Worm (Caenorhabditis elegans) whole organism, young adult: ENCODE results near the gene syx-4.

ENCODE experiments used
- B0019.2 ChIP-seq: fragments of 200-800 bp; sonication (Bioruptor generic); conservative IDR thresholded peaks from 2 replicates; pipeline ENCODE4 v1.3.6; 2022; ENCODE audit warnings: missing genetic modification reagents, missing genetic modification characterization, missing compliant biosample characterization
- B0035.1 ChIP-seq: sonication (generic microtip); optimal IDR thresholded peaks from 2 replicates; lab custom pipeline; 2016; ENCODE audit warnings: missing genetic modification characterization, mild to moderate bottlenecking, missing compliant biosample characterization, missing genotype, missing genetic modification reagents
- B0336.3 ChIP-seq: fragments of 200-800 bp; sonication (Bioruptor generic); IDR thresholded peaks from 2 replicates; pipeline ENCODE4 v1.3.6; 2022; ENCODE audit warnings: missing genetic modification characterization, missing compliant biosample characterization
- F22D6.2 ChIP-seq: sonication (generic microtip); optimal IDR thresholded peaks from 2 replicates; lab custom pipeline; 2016; ENCODE audit warnings: mild to moderate bottlenecking, missing genetic modification characterization, missing compliant biosample characterization
- F23B12.7 ChIP-seq: sonication (generic microtip); optimal IDR thresholded peaks from 2 replicates; lab custom pipeline; 2017; ENCODE audit warnings: missing genetic modification characterization, mild to moderate bottlenecking, missing compliant biosample characterization, antibody characterized with exemption, moderate library complexity; ENCODE audit not compliant: insufficient read depth
- F49E8.2 ChIP-seq: sonication (generic microtip); optimal IDR thresholded peaks from 3 replicates; lab custom pipeline; 2017; ENCODE audit warnings: missing genetic modification characterization, mild to moderate bottlenecking, missing compliant biosample characterization, antibody characterized with exemption, moderate library complexity; ENCODE audit not compliant: insufficient read depth
- F55B11.4 ChIP-seq: sonication (generic microtip); optimal IDR thresholded peaks from 2 replicates; lab custom pipeline; 2016; ENCODE audit warnings: missing compliant biosample characterization, missing genetic modification characterization, borderline replicate concordance; ENCODE audit not compliant: insufficient read depth
- K12H6.12 ChIP-seq: fragments of 200-800 bp; sonication (Bioruptor generic); optimal IDR thresholded peaks from 2 replicates; lab custom pipeline; 2018; ENCODE audit warnings: mild to moderate bottlenecking, missing genetic modification characterization, missing compliant biosample characterization
- T07F8.4 ChIP-seq: sonication (generic microtip); optimal IDR thresholded peaks from 2 replicates; lab custom pipeline; 2016; ENCODE audit warnings: mild to moderate bottlenecking, missing genetic modification characterization, moderate library complexity, missing compliant biosample characterization
- Y53G8AR.9 ChIP-seq: fragments of 200-800 bp; sonication (Bioruptor generic); conservative IDR thresholded peaks from 2 replicates; pipeline ENCODE4 v1.3.6; 2022; ENCODE audit warnings: missing genetic modification reagents, missing genetic modification characterization, missing compliant biosample characterization
- Y56A3A.18 ChIP-seq: fragments of 200-800 bp; sonication (Bioruptor generic); IDR thresholded peaks from 2 replicates; pipeline ENCODE4 v1.3.6; 2022; ENCODE audit warnings: missing genetic modification reagents, missing genetic modification characterization, missing compliant biosample characterization
- Y67H2A.10 ChIP-seq: fragments of 200-800 bp; sonication (Bioruptor generic); conservative IDR thresholded peaks from 2 replicates; pipeline ENCODE4 v1.3.6; 2022; ENCODE audit warnings: missing genetic modification reagents, missing genetic modification characterization, missing compliant biosample characterization
- aptf-2 ChIP-seq: fragments of 200-800 bp; sonication (Bioruptor generic); conservative IDR thresholded peaks from 2 replicates; pipeline ENCODE4 v1.3.6; 2022; ENCODE audit warnings: missing genetic modification reagents, missing genetic modification characterization, missing compliant biosample characterization
- athp-1 ChIP-seq: sonication (generic microtip); optimal IDR thresholded peaks from 2 replicates; lab custom pipeline; 2017; ENCODE audit warnings: mild to moderate bottlenecking, missing genetic modification characterization, missing compliant biosample characterization
- attf-3 ChIP-seq: fragments of 200-800 bp; sonication (Bioruptor generic); conservative IDR thresholded peaks from 2 replicates; pipeline ENCODE4 v1.3.6; 2022; ENCODE audit warnings: missing genetic modification reagents, missing genetic modification characterization, missing compliant biosample characterization
- attf-5 ChIP-seq: fragments of 200-800 bp; sonication (Bioruptor generic); optimal IDR thresholded peaks from 2 replicates; lab custom pipeline; 2018; ENCODE audit warnings: mild to moderate bottlenecking, missing genetic modification characterization, missing compliant biosample characterization
- attf-6 ChIP-seq: fragments of 200-800 bp; sonication (Bioruptor generic); IDR thresholded peaks from 2 replicates; pipeline ENCODE4 v1.3.6; 2022; ENCODE audit warnings: missing genetic modification reagents, missing genetic modification characterization, missing compliant biosample characterization
- cebp-1 ChIP-seq, 2 experiments: fragments of 200-800 bp in 1 of 2; sonication (Bioruptor generic) in 1 of 2; sonication (generic microtip) in 1 of 2; IDR thresholded peaks in 1 of 2; optimal IDR thresholded peaks in 1 of 2; 2 replicates each; pipeline versions ENCODE4 v1.3.6 to Lab custom; 2017 to 2022; ENCODE audit warnings: missing compliant biosample characterization in 2 of 2, missing genetic modification characterization in 2 of 2, mild to moderate bottlenecking in 1 of 2, missing genetic modification reagents in 1 of 2, moderate library complexity in 1 of 2
- ceh-100 ChIP-seq: fragments of 200-800 bp; sonication (Bioruptor generic); IDR thresholded peaks from 2 replicates; pipeline ENCODE4 v1.3.6; 2022; ENCODE audit warnings: missing genetic modification reagents, missing genetic modification characterization, missing compliant biosample characterization
- ceh-27 ChIP-seq: fragments of 200-800 bp; sonication (Bioruptor generic); optimal IDR thresholded peaks from 2 replicates; lab custom pipeline; 2018; ENCODE audit warnings: mild to moderate bottlenecking, missing genetic modification characterization, moderate library complexity, missing compliant biosample characterization
- ceh-58 ChIP-seq: fragments of 200-800 bp; sonication (Bioruptor generic); IDR thresholded peaks from 2 replicates; pipeline ENCODE4 v1.3.6; 2022; ENCODE audit warnings: missing genetic modification characterization, missing compliant biosample characterization
- ceh-79 ChIP-seq: sonication (generic microtip); optimal IDR thresholded peaks from 2 replicates; lab custom pipeline; 2017; ENCODE audit warnings: mild to moderate bottlenecking, missing genetic modification characterization, missing compliant biosample characterization
- ceh-91 ChIP-seq: fragments of 200-800 bp; sonication (Bioruptor generic); IDR thresholded peaks from 2 replicates; pipeline ENCODE4 v1.3.6; 2022; ENCODE audit warnings: missing genetic modification reagents, missing genetic modification characterization, missing compliant biosample characterization
- dox-1 ChIP-seq: fragments of 200-800 bp; sonication (Bioruptor generic); IDR thresholded peaks from 2 replicates; pipeline ENCODE4 v1.3.6; 2022; ENCODE audit warnings: missing genetic modification reagents, missing genetic modification characterization, missing compliant biosample characterization
- efl-1 ChIP-seq: fragments of 150-350 bp; optimal IDR thresholded peaks from 2 replicates; lab custom pipeline; 2014; ENCODE audit warnings: missing biosample characterization, missing genetic modification reagents, missing genetic modification characterization
- egl-44 ChIP-seq: fragments of 200-800 bp; sonication (Bioruptor generic); IDR thresholded peaks from 2 replicates; pipeline ENCODE4 v1.3.6; 2022; ENCODE audit warnings: missing genetic modification reagents, missing genetic modification characterization, missing compliant biosample characterization
- egrh-3 ChIP-seq: fragments of 200-800 bp; sonication (Bioruptor generic); IDR thresholded peaks from 2 replicates; pipeline ENCODE4 v1.3.6; 2022; ENCODE audit warnings: missing genetic modification reagents, missing genetic modification characterization, missing compliant biosample characterization
- ekl-4 ChIP-seq: fragments of 200-800 bp; sonication (Bioruptor generic); IDR thresholded peaks from 2 replicates; pipeline ENCODE4 v1.3.6; 2022; ENCODE audit warnings: missing genetic modification reagents, missing genetic modification characterization, missing compliant biosample characterization
- ets-4 ChIP-seq: fragments of 200-800 bp; sonication (Bioruptor generic); optimal IDR thresholded peaks from 2 replicates; lab custom pipeline; 2018; ENCODE audit warnings: mild to moderate bottlenecking, missing genetic modification characterization, missing compliant biosample characterization
- fkh-3 ChIP-seq: sonication (generic microtip); optimal IDR thresholded peaks from 2 replicates; lab custom pipeline; 2016; ENCODE audit warnings: mild to moderate bottlenecking, missing genetic modification characterization, missing compliant biosample characterization
- hlh-12 ChIP-seq: sonication (generic microtip); optimal IDR thresholded peaks from 2 replicates; lab custom pipeline; 2016; ENCODE audit warnings: missing genetic modification characterization, missing compliant biosample characterization
- hlh-26 ChIP-seq: fragments of 200-800 bp; sonication (Bioruptor generic); conservative IDR thresholded peaks from 2 replicates; pipeline ENCODE4 v1.3.6; 2022; ENCODE audit warnings: missing genetic modification reagents, missing genetic modification characterization, missing compliant biosample characterization
- hrde-1 ChIP-seq: sonication (generic microtip); optimal IDR thresholded peaks from 2 replicates; lab custom pipeline; 2016; ENCODE audit warnings: missing genetic modification characterization, mild to moderate bottlenecking, missing compliant biosample characterization, moderate library complexity, missing genotype, missing genetic modification reagents, borderline replicate concordance
- lin-26 ChIP-seq: fragments of 200-800 bp; sonication (Bioruptor generic); IDR thresholded peaks from 2 replicates; pipeline ENCODE4 v1.3.6; 2022; ENCODE audit warnings: missing genetic modification reagents, missing genetic modification characterization, missing compliant biosample characterization
- lin-35 ChIP-seq, 3 experiments: fragments of 150-350 bp in 2 of 3; sonication (generic microtip) in 1 of 3; optimal IDR thresholded peaks; 2 replicates each; lab custom pipeline; 2014 to 2018; ENCODE audit warnings: missing biosample characterization in 3 of 3, missing genetic modification characterization in 3 of 3, missing genetic modification reagents in 3 of 3
- lir-1 ChIP-seq: fragments of 200-800 bp; sonication (Bioruptor generic); conservative IDR thresholded peaks from 2 replicates; pipeline ENCODE4 v1.3.6; 2022; ENCODE audit warnings: missing genetic modification reagents, missing genetic modification characterization, missing compliant biosample characterization
- lsl-1 ChIP-seq: fragments of 200-800 bp; sonication (Bioruptor generic); optimal IDR thresholded peaks from 2 replicates; lab custom pipeline; 2018; ENCODE audit warnings: mild to moderate bottlenecking, missing genetic modification characterization, moderate library complexity, missing compliant biosample characterization
- mel-28 ChIP-seq: sonication (generic microtip); optimal IDR thresholded peaks from 2 replicates; lab custom pipeline; 2016; ENCODE audit warnings: borderline replicate concordance, mild to moderate bottlenecking, missing genetic modification characterization, missing compliant biosample characterization
- nfya-2 ChIP-seq: fragments of 200-800 bp; sonication (Bioruptor generic); IDR thresholded peaks from 2 replicates; pipeline ENCODE4 v1.3.6; 2022; ENCODE audit warnings: missing genetic modification reagents, missing genetic modification characterization, missing compliant biosample characterization
- nhr-120 ChIP-seq: fragments of 200-800 bp; sonication (Bioruptor generic); IDR thresholded peaks from 2 replicates; pipeline ENCODE4 v1.3.6; 2022; ENCODE audit warnings: missing genetic modification characterization, missing compliant biosample characterization
- nhr-179 ChIP-seq: sonication (generic microtip); optimal IDR thresholded peaks from 2 replicates; lab custom pipeline; 2016; ENCODE audit warnings: mild to moderate bottlenecking, missing genetic modification characterization, missing compliant biosample characterization
- nhr-27 ChIP-seq: fragments of 200-800 bp; sonication (Bioruptor generic); optimal IDR thresholded peaks from 2 replicates; lab custom pipeline; 2018; ENCODE audit warnings: mild to moderate bottlenecking, missing genetic modification characterization, moderate library complexity, missing compliant biosample characterization
- rec-8 ChIP-seq, 2 experiments: sonication (generic microtip); optimal IDR thresholded peaks; 2 replicates each; lab custom pipeline; 2016; ENCODE audit warnings: mild to moderate bottlenecking in 2 of 2, missing genetic modification characterization in 2 of 2, missing genetic modification reagents in 2 of 2, missing genotype in 2 of 2, missing biosample characterization in 1 of 2, missing compliant biosample characterization in 1 of 2, moderate library complexity in 1 of 2
- sea-2 ChIP-seq: fragments of 200-800 bp; sonication (Bioruptor generic); IDR thresholded peaks from 2 replicates; pipeline ENCODE4 v1.3.6; 2022; ENCODE audit warnings: missing genetic modification characterization, missing compliant biosample characterization
- snpc-3.4 ChIP-seq: sonication (generic microtip); optimal IDR thresholded peaks from 2 replicates; lab custom pipeline; 2017; ENCODE audit warnings: missing genetic modification characterization, mild to moderate bottlenecking, missing compliant biosample characterization, antibody characterized with exemption, moderate library complexity, missing genotype, missing genetic modification reagents
- ztf-26 ChIP-seq: sonication (generic microtip); optimal IDR thresholded peaks from 2 replicates; lab custom pipeline; 2017; ENCODE audit warnings: missing genetic modification characterization, missing compliant biosample characterization

syx-4 gene

DNA sequence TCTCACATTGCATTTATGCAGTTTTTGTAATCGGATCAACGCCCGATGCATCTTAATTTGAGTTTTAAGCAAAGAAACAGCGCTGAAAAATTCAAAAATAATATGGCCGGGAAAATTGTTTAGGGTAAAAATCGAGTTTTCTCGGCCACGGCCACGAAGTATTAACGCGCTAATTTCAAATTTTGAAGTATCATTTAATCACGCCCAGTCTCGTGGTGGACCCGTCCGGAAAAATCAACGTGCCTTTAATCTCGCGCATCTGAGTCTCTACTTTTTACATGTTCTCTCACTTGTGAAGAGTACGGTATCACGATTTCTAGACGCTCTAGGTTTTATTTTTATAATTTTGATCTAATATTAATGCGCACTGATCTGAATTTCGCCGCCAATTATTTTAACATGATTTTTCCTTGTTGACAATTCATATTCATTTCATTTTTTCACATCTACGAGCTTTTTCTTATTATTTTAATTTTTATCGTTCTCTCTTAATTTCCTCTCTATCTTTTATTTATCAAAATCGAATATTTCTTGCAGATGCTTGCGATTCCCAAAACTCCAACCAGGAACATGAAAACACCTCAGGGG is 41.8 kb downstream of the syx-4 start, which contains the start of the genes acdh-13 and mesp-1 (continued):
- TF ChIP-seq snpc-3.4 (tag; lab: Kevin White, UChicago) (peak; percentile 81), dox-1 (GFP tag; lab: Robert Waterston, UW) (peak; percentile 92), fkh-3 (tag; lab: Kevin White, UChicago) (no peak), lin-26 (GFP tag; lab: Robert Waterston, UW) (no peak), ceh-27 (GFP tag; lab: Kevin White, UChicago) (peak; percentile 21), attf-3 (0 out of 2 replicates have a peak, but pooled peaks have one; percentile 38), attf-5 (GFP tag; lab: Kevin White, UChicago) (no peak), aptf-2 (GFP tag; lab: Robert Waterston, UW) (peak; percentile 45; the same call in 1 of the 2 replicates), Y56A3A.18 (GFP tag; lab: Robert Waterston, UW) (no peak), efl-1 (peak; percentile 93), F22D6.2 (tag; lab: Kevin White, UChicago) (no peak), cebp-1 (GFP tag; IDR thresholded peaks at IDR 0.05; lab: Robert Waterston, UW) (no peak; the same call in 1 of the 2 replicates), cebp-1 (tag; optimal IDR thresholded peaks at IDR 0.05; lab: Kevin White, UChicago) (no peak), hlh-26 (GFP tag; lab: Robert Waterston, UW) (no peak), B0035.1 (tag; lab: Kevin White, UChicago) (no peak), sea-2 (GFP tag; lab: Robert Waterston, UW) (no peak), Y53G8AR.9 (GFP tag; lab: Robert Waterston, UW) (no peak), athp-1 (peak; percentile 57), B0336.3 (GFP tag; lab: Robert Waterston, UW) (no peak), F55B11.4 (tag; lab: Kevin White, UChicago) (no peak), ceh-91 (GFP tag; lab: Robert Waterston, UW) (peak; percentile 90), ceh-79 (tag; lab: Kevin White, UChicago) (no peak), ets-4 (GFP tag; lab: Kevin White, UChicago) (no peak), F23B12.7 (tag; lab: Kevin White, UChicago) (no peak), egrh-3 (GFP tag; lab: Robert Waterston, UW) (no peak), nhr-120 (GFP tag; lab: Robert Waterston, UW) (no peak), ceh-100 (GFP tag; lab: Robert Waterston, UW) (peak; percentile 43; the same call in 1 of the 2 replicates), ztf-26 (tag; lab: Kevin White, UChicago) (no peak), rec-8 (tag; optimal IDR thresholded peaks at IDR 0.05; lab: Kevin White, UChicago) (peak; percentile 25 to 28), ekl-4 (GFP tag; lab: Robert Waterston, UW) (peak; percentile 74), lin-35 (GFP tag; optimal IDR thresholded peaks at IDR 0.05; lab: Kevin White, UChicago) (peak; percentile 9 to 63 (median 40)), nhr-179 (tag; lab: Kevin White, UChicago) (no peak), attf-6 (GFP tag; lab: Robert Waterston, UW) (peak; percentile 77; the same call in 1 of the 2 replicates), nhr-27 (tag; lab: Kevin White, UChicago) (no peak), nfya-2 (GFP tag; lab: Robert Waterston, UW) (no peak), egl-44 (GFP tag; lab: Robert Waterston, UW) (no peak), hlh-12 (no peak), B0019.2 (GFP tag; lab: Robert Waterston, UW) (peak; percentile 79), K12H6.12 (tag; lab: Kevin White, UChicago) (no peak), Y67H2A.10 (no peak), mel-28 (tag; lab: Kevin White, UChicago) (no peak), lsl-1 (GFP tag; lab: Kevin White, UChicago) (peak; percentile 90), F49E8.2 (tag; lab: Kevin White, UChicago) (peak; percentile 58), ceh-58 (no peak), lir-1 (GFP tag; lab: Robert Waterston, UW) (peak; percentile 57; the same call in 1 of the 2 replicates), hrde-1 (tag; lab: Kevin White, UChicago) (no peak), T07F8.4 (tag; lab: Kevin White, UChicago) (no peak)
